Fruit fly (Drosophila melanogaster): ENCODE results near the gene GstD9.

Gene GstD9

DNA sequence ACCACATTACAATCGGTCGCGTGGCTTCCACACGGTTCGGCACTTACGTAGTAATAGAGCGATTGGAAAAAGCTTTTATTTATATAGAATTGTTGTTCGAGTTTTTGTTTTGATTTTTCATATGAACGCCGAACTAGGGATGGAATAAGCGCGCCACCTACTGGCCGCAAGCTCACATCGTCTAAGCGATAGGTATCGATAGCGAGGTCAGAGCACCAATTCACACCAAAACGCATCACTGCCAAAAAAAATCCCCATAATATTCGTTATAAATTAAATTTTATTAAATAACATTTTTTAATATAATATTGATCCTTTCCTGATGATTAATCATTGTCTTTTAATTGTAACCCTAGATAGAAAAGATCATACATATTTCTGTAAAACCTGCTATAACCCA is 16.9 kb downstream of the GstD9 start, which contains the start of gene CG10038 (continued):
- no peak for TF ChIP-seq CG12299 (tag; optimal IDR thresholded peaks at IDR 0.05)
- TF ChIP-seq CG8089 (GFP tag; optimal IDR thresholded peaks at IDR 0.05): no peak
- no peak for TF ChIP-seq run (tag; optimal IDR thresholded peaks at IDR 0.05)
- peak; percentile 93 for TF ChIP-seq Scr (GFP tag; IDR thresholded peaks at IDR 0.05; ENCODE audit: partially characterized antibody)
- TF ChIP-seq PHDP (tag; optimal IDR thresholded peaks at IDR 0.05): peak; percentile 41
- TF ChIP-seq Awh (GFP tag; IDR thresholded peaks at IDR 0.05): no peak
- no peak for TF ChIP-seq Kr (GFP tag; optimal IDR thresholded peaks at IDR 0.05)
- TF ChIP-seq CG16779 (GFP tag; IDR thresholded peaks at IDR 0.05): no peak
- TF ChIP-seq Gsc (GFP tag; IDR thresholded peaks at IDR 0.05): no peak
- peak; percentile 62; the same call in 2 of the 4 replicates for TF ChIP-seq Gug (GFP tag; IDR thresholded peaks at IDR 0.05)
- peak; percentile 20 for TF ChIP-seq CG2875 (GFP tag; optimal IDR thresholded peaks at IDR 0.05)
- no peak for TF ChIP-seq eve (GFP tag; optimal IDR thresholded peaks at IDR 0.05)
- no peak for TF ChIP-seq abd-A (tag; optimal IDR thresholded peaks at IDR 0.05)
- TF ChIP-seq CG6175 (GFP tag; IDR thresholded peaks at IDR 0.05): no peak
- no peak for TF ChIP-seq HLHmδ (GFP tag; optimal IDR thresholded peaks at IDR 0.05)
- no peak for TF ChIP-seq E2f1 (GFP tag; IDR thresholded peaks at IDR 0.05)
- no peak for TF ChIP-seq HHEX (GFP tag; optimal IDR thresholded peaks at IDR 0.05)
- no peak for TF ChIP-seq Lpt (GFP tag; optimal IDR thresholded peaks at IDR 0.05)
- TF ChIP-seq nerfin-1 (tag; optimal IDR thresholded peaks at IDR 0.05): no peak
- TF ChIP-seq tgo (GFP tag; IDR thresholded peaks at IDR 0.05): no peak
- TF ChIP-seq stwl (tag; optimal IDR thresholded peaks at IDR 0.05): peak; percentile 87
- TF ChIP-seq Jarid2 (GFP tag; optimal IDR thresholded peaks at IDR 0.05): peak; percentile 14
- no peak for TF ChIP-seq stc (GFP tag; IDR thresholded peaks at IDR 0.05)
- no peak for TF ChIP-seq bigmax (GFP tag; optimal IDR thresholded peaks at IDR 0.05)
- TF ChIP-seq CG14667 (GFP tag; IDR thresholded peaks at IDR 0.05): no peak
- no peak for TF ChIP-seq CG16815 (GFP tag; optimal IDR thresholded peaks at IDR 0.05)
- TF ChIP-seq amos (GFP tag; IDR thresholded peaks at IDR 0.05; ENCODE audit: partially characterized antibody): peak; percentile 97
- TF ChIP-seq CG6791 (GFP tag; IDR thresholded peaks at IDR 0.05; ENCODE audit: partially characterized antibody): peak; percentile 97
- TF ChIP-seq Spps (tag; optimal IDR thresholded peaks at IDR 0.05): no peak
- no peak for TF ChIP-seq lab (GFP tag; optimal IDR thresholded peaks at IDR 0.05)
- TF ChIP-seq Bteb2 (GFP tag; optimal IDR thresholded peaks at IDR 0.05): no peak
- no peak for TF ChIP-seq CG14965 (GFP tag; optimal IDR thresholded peaks at IDR 0.05; ENCODE audit: borderline replicate concordance)
- no peak for TF ChIP-seq sima (GFP tag; optimal IDR thresholded peaks at IDR 0.05)
- no peak for TF ChIP-seq CG33557 (GFP tag; optimal IDR thresholded peaks at IDR 0.05)
- TF ChIP-seq Atf-2 (GFP tag; optimal IDR thresholded peaks at IDR 0.05): no peak
- no peak for TF ChIP-seq trh (GFP tag; optimal IDR thresholded peaks at IDR 0.05)
- no peak for TF ChIP-seq luna (GFP tag; optimal IDR thresholded peaks at IDR 0.05)
- peak; percentile 94 for TF ChIP-seq unc-4 (GFP tag; IDR thresholded peaks at IDR 0.05; ENCODE audit: partially characterized antibody)
- no peak for TF ChIP-seq fu2 (GFP tag; optimal IDR thresholded peaks at IDR 0.05)
- TF ChIP-seq vnd (GFP tag; IDR thresholded peaks at IDR 0.05; ENCODE audit: partially characterized antibody): peak; percentile 92
- TF ChIP-seq ato (GFP tag; IDR thresholded peaks at IDR 0.05; ENCODE audit: partially characterized antibody): peak; percentile 87
- TF ChIP-seq CG34422 (GFP tag; IDR thresholded peaks at IDR 0.05): peak; percentile 60; the same call in 2 of the 3 replicates
- peak; percentile 97 for TF ChIP-seq CG13287 (GFP tag; IDR thresholded peaks at IDR 0.05; ENCODE audit: partially characterized antibody)
- no peak for TF ChIP-seq CG14050 (GFP tag; IDR thresholded peaks at IDR 0.05)
- TF ChIP-seq CG10462 (GFP tag; optimal IDR thresholded peaks at IDR 0.05): no peak
- TF ChIP-seq CG6683 (GFP tag; optimal IDR thresholded peaks at IDR 0.05): no peak
- peak; percentile 43; the same call in 1 of the 2 replicates for TF ChIP-seq CG31441 (GFP tag; IDR thresholded peaks at IDR 0.05)
- peak; percentile 69 for TF ChIP-seq nmo (GFP tag; optimal IDR thresholded peaks at IDR 0.05)
- peak; percentile 81 for TF ChIP-seq pzg (GFP tag; optimal IDR thresholded peaks at IDR 0.05)
- TF ChIP-seq gt (GFP tag; IDR thresholded peaks at IDR 0.05): no peak
- TF ChIP-seq CG7357 (GFP tag; IDR thresholded peaks at IDR 0.05): peak; percentile 81
